Fruit fly (Drosophila melanogaster) ovary, adult (tissue): ENCODE results near the gene Abca3.

ENCODE experiments used
- CG17801 ChIP-seq: fragments of 200-800 bp; optimal IDR thresholded peaks from 2 replicates; lab custom pipeline; 2019; ENCODE audit warnings: missing biosample characterization, mild to moderate bottlenecking, missing genetic modification characterization, moderate library complexity; ENCODE audit not compliant: partially characterized antibody

The Abca3 gene

dm6 chrX:21319202-21319772, 12.8 kb upstream of the Abca3 start, which contains the start of the genes SLIRP1 and anox:
SLIRP1 (minus strand) TSS chrX:21319296.
anox (minus strand) TSS chrX:21319296.
- TF ChIP-seq CG17801: peak; percentile 82

dm6 chrX:21317422-21317821, 11.0 kb upstream of the Abca3 start, which contains the start of gene CG1801:
CG1801 (minus strand) TSS chrX:21317522.
- no peak for TF ChIP-seq CG17801

DNA sequence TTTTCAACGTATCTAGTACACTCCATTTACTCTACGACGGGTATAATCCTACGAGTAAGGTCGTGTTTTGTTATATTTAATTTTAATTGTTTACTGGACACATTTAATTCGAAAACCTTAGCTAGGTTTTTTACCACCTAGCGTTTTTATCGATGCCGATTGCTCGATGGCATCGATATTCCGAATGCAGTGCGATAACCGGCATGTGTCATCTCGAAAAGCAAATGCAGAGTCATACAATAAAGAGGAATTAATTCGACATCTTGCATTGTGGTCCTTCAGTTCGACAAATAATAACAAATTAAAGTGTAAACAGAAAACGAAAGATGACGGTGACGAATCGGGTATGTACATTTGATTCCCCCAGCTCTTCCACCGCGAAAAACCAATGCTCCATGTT, 9.4 kb upstream of the Abca3 start, which contains the start of gene Rpt6:
Gene Rpt6, plus strand, starts transcription at position 201 of the 400 bp plus-strand sequence.
- peak; percentile 6 for TF ChIP-seq CG17801

DNA sequence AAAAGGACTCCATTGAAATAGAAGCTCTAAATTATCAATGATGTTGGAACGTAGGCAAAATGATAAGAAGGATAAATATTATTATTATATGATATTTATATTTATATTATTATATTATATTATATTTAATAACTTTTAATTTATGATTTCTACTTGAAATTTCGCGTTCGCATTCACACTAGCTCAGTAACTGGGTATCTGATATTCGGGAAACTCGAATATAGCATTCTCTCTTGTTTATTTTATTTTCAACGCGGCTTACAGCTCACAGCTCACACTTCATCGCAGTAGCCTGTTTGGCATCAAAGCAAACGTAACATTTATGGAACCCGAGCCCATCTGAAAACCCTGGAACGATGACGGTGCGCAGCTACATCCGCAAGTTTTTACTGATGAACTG, 21.5 kb downstream of the Abca3 start, which contains the start of gene CG1494:
Gene CG1494, plus strand, starts transcription at position 301 of the 400 bp plus-strand sequence.
- no peak for TF ChIP-seq CG17801

DNA sequence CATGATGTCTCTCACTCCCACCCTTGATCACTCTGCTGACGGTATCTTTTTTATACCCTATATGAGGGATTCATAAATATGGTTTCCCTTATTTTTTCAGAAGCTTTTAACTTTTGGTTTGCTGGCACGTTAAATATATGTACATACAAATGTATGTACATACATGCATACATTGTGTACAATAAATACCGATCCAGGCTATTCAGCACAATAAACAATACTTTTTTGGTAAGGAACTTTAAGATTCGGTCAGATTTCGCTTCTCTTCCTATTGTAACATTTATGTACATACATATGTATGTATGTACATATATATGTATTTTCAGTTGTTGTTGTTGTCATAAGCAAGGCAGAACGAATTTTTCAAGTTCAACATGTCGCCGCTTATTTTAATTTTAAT, 24.4 kb downstream of the Abca3 start:
- no peak for TF ChIP-seq CG17801

DNA sequence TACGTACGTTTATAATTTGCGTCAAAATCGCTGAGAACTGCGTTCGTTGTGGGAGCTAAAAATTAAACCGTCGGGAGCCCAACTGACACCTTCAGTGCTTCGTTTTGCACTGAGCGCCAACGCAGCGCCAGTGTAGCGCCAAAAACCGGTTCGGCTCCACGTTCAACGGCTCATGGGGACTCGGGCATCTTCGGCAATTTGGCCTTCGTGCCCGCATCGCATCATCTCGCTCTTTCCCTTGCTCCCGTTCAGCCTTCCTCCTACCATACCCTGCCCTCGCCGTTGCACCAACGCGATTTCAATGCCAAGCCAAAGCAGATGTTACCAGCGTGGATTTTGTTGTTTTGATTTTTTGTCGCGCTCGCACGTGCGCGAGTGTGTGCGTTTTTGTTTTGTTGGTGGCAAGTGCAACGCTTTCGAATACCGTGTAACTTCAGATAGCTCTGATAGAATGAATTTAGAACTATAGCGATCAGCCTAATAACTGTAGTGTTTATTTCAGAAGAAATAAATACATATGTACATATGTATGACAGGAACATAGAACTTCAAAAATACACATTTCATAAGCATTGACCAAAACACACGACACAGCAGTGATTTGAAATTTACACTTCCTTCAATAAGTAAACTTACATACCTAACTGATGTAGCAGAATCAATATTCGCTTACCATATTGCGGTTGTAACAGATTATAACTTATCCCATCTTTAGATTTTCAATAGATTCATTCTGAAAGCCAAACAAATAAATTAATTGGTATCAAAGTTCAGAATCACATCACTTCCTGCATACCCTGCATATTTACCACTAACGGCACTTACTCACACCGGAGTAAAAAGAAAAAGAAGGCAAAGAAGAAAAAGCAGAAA, 25.2 kb downstream of the Abca3 start, which contains the start of gene Mnr:
Gene Mnr, minus strand, starts transcription at position 133 of the 873 bp plus-strand sequence.
- TF ChIP-seq CG17801: peak; percentile 10

DNA sequence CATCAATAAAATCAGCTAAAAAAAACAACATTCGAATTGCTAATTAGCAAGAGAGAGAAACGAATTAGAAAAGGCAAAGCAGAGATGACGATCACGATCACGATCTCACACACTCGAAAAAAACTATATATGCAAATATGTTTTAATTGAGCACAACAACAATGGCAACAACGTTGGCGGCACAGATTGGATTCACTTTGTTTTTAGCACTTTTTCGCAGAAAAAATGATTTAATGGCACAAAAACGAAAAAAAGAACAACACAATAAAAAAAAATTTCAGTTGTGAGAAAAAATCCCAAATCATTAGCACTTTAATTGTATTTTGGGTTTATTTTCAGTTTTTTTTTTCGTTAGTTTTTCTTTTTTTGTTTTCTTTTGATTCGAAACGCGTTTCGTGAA, 25.8 kb downstream of the Abca3 start:
- no peak for TF ChIP-seq CG17801

DNA sequence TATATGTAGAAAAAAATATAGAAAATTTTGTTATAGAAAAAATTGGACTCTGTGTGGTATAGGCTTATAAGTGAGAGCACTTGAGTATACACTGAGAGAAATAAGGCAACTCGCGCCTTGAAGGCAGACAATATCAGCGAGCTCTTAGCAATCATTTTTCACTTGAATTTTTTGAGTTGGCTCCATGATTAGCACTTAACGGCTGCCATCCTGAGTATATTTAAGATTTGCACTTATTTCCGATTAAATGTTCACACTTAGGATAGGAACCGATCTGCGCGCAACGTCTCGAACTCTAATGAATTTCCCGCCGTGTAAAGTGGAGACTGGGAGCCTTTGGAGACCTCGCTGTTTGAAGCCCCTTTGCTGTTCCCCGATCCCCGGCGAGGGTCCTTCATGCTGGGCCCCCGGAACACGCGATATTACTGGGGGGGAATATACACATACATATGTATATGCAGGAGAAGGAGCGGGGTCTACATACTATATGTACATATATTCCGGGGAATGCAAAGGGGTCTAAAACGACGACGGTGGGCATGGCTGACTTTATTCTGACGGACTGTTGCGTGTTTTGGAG, 27.1 kb downstream of the Abca3 start:
- no peak for TF ChIP-seq CG17801

- TF ChIP-seq CG17801: no peak
These were observed 30.0 kb downstream of the Abca3 start for dm6 chrX:21276494-21276893.

- TF ChIP-seq CG17801: no peak
These were observed 41.1 kb downstream of the Abca3 start for dm6 chrX:21265391-21265790.

dm6 chrX:21251048-21251447, 55.4 kb downstream of the Abca3 start, which contains the start of gene CG1722:
CG1722 (minus strand) TSS chrX:21251148.
- TF ChIP-seq CG17801: no peak
